Fruit fly (Drosophila melanogaster): Measurements from ENCODE around the gene CG18234.

The CG18234 gene

dm6 chr3L:18607162-18607561 is 3.9 kb downstream of the CG18234 start, which contains the start of gene CG18231:
Gene CG18231 (plus strand): TSS chr3L:18607462.
- TF ChIP-seq foxo (GFP tag; optimal IDR thresholded peaks at IDR 0.05), result no peak
- no peak for TF ChIP-seq rgr (GFP tag; optimal IDR thresholded peaks at IDR 0.05)
- TF ChIP-seq CG32264 (GFP tag; optimal IDR thresholded peaks at IDR 0.05), result no peak
- TF ChIP-seq sage (GFP tag; optimal IDR thresholded peaks at IDR 0.05), result no peak
- TF ChIP-seq Abd-B (GFP tag; optimal IDR thresholded peaks at IDR 0.05), result no peak
- TF ChIP-seq N (GFP tag; optimal IDR thresholded peaks at IDR 0.05), result no peak
- TF ChIP-seq psq (GFP tag; optimal IDR thresholded peaks at IDR 0.05), result no peak
- no peak for TF ChIP-seq Rel (GFP tag; optimal IDR thresholded peaks at IDR 0.05)
- no peak for TF ChIP-seq Rel (tag; optimal IDR thresholded peaks at IDR 0.05)
- TF ChIP-seq GATAd (GFP tag; optimal IDR thresholded peaks at IDR 0.05), result no peak
- no peak for TF ChIP-seq woc (GFP tag; optimal IDR thresholded peaks at IDR 0.05)
- no peak for TF ChIP-seq Hr83 (GFP tag; optimal IDR thresholded peaks at IDR 0.05; ENCODE audit: poor library complexity, severe bottlenecking)
- no peak for TF ChIP-seq CG9705 (GFP tag; optimal IDR thresholded peaks at IDR 0.05)
- no peak for TF ChIP-seq jim (GFP tag; optimal IDR thresholded peaks at IDR 0.05)
- TF ChIP-seq dl (GFP tag; optimal IDR thresholded peaks at IDR 0.05; ENCODE audit: insufficient read depth in 1 of 2, partially characterized antibody in 2 of 2), result no peak
- no peak for TF ChIP-seq brk (GFP tag; optimal IDR thresholded peaks at IDR 0.05)
- TF ChIP-seq Dfd (GFP tag; optimal IDR thresholded peaks at IDR 0.05), result no peak
- TF ChIP-seq pan (optimal IDR thresholded peaks at IDR 0.05), result no peak
- no peak for TF ChIP-seq usp (GFP tag; optimal IDR thresholded peaks at IDR 0.05)

DNA sequence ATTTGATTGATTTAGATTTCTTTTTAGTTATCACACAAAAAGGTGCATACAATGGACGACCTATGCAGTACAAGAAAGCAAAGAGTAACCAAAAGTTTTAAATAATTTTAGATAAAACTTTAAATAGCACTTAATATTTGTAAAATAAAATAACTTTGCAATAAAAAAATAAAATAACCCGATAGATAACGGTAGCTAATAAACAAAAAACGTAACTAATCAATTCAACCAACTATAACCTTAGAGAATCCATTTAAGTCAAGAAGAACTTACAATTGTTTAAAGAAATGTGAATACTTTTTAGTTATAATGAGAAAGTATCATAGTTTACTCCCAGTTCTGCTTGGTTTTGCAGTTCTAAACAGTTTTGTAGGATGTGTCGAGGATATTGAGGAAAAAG is 6.1 kb downstream of the CG18234 start, which contains the start of gene CG32201:
Gene CG32201 (plus strand): TSS at position 301 of the 400 bp plus-strand sequence.
- TF ChIP-seq GATAd (GFP tag; optimal IDR thresholded peaks at IDR 0.05), result no peak
- no peak for TF ChIP-seq HLH106 (tag; optimal IDR thresholded peaks at IDR 0.05)
- no peak for TF ChIP-seq Dif (GFP tag; optimal IDR thresholded peaks at IDR 0.05; ENCODE audit: partially characterized antibody)
- no peak for TF ChIP-seq CG9705 (GFP tag; optimal IDR thresholded peaks at IDR 0.05)
- TF ChIP-seq pan (optimal IDR thresholded peaks at IDR 0.05), result no peak
- TF ChIP-seq tai (GFP tag; optimal IDR thresholded peaks at IDR 0.05), result no peak

- TF ChIP-seq fru (GFP tag; optimal IDR thresholded peaks at IDR 0.05) (no peak), CG9705 (GFP tag; optimal IDR thresholded peaks at IDR 0.05) (no peak), br (GFP tag; optimal IDR thresholded peaks at IDR 0.05) (no peak), OdsH (GFP tag; optimal IDR thresholded peaks at IDR 0.05) (no peak), N (GFP tag; optimal IDR thresholded peaks at IDR 0.05) (no peak), dsf (GFP tag; optimal IDR thresholded peaks at IDR 0.05; ENCODE audit: borderline replicate concordance) (no peak)
Observed at dm6 chr3L:18611600-18611999, 8.4 kb downstream of the CG18234 start, which contains the start of gene CG32199. Gene CG32199 (plus strand): TSS chr3L:18611900.

dm6 chr3L:18617893-18618577 is 14.8 kb downstream of the CG18234 start, which contains the start of the genes CG13380 and CG4174:
Gene CG13380 (minus strand): TSS chr3L:18617943.
Gene CG4174 (minus strand): TSS chr3L:18617943.
- no peak for TF ChIP-seq CG32264 (GFP tag; optimal IDR thresholded peaks at IDR 0.05)
- peak; percentile 8 for TF ChIP-seq Hr83 (GFP tag; optimal IDR thresholded peaks at IDR 0.05; ENCODE audit: poor library complexity, severe bottlenecking)
- TF ChIP-seq Myc (optimal IDR thresholded peaks at IDR 0.05), result no peak
- TF ChIP-seq Hnf4 (GFP tag; optimal IDR thresholded peaks at IDR 0.05), result peak; percentile 17

DNA sequence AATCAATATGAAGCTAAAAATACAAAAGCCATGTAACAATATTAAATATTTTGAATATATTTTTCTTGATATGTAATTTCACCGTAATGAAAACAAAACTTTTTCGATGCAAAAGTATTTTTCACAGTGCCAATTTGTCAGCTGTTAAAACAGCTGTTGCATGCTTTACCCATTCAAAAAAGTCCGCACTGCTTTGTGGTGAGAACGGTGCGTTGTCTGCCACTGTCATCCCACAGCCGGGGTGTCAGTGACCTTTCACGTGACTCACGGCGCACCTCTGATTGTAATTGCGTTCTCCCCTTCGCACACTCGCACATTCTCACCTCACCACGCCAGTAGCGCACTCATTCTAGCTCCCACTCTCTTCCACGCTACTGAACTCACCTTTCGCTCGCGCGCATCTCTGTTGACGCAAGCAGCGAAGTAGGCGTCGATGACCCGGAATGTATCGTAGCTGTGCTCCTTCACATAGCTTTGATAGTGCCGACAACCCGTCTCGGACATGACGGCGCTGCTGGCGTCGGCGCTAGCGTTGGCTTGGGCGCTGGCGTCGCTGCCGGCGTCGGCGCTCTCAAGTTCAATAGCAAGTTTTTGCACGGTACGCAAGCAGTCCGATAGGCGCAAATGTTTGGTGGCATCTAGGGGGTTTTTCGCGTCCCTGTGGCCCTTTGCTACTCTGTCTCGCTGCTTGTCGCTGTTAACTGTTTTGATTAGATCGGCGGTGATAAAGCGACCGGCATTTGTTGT is 17.9 kb downstream of the CG18234 start:
- TF ChIP-seq dsf (GFP tag; optimal IDR thresholded peaks at IDR 0.05; ENCODE audit: borderline replicate concordance) (no peak), HLH106 (tag; optimal IDR thresholded peaks at IDR 0.05) (peak; percentile 27), Dfd (GFP tag; optimal IDR thresholded peaks at IDR 0.05) (no peak), sage (GFP tag; optimal IDR thresholded peaks at IDR 0.05) (no peak), fru (GFP tag; optimal IDR thresholded peaks at IDR 0.05) (peak; percentile 64), Hnf4 (GFP tag; optimal IDR thresholded peaks at IDR 0.05) (peak; percentile 51), Myc (optimal IDR thresholded peaks at IDR 0.05) (peak; percentile 71), sv (GFP tag; optimal IDR thresholded peaks at IDR 0.05) (peak; percentile 54), rgr (GFP tag; optimal IDR thresholded peaks at IDR 0.05) (peak; percentile 7), lola (GFP tag; optimal IDR thresholded peaks at IDR 0.05) (no peak), ey (GFP tag; optimal IDR thresholded peaks at IDR 0.05) (peak; percentile 21), Dif (GFP tag; optimal IDR thresholded peaks at IDR 0.05; ENCODE audit: partially characterized antibody) (no peak), Sp1 (GFP tag; optimal IDR thresholded peaks at IDR 0.05) (peak; percentile 31), N (GFP tag; optimal IDR thresholded peaks at IDR 0.05) (no peak), Jra (GFP tag; optimal IDR thresholded peaks at IDR 0.05) (peak; percentile 87), Hr83 (GFP tag; optimal IDR thresholded peaks at IDR 0.05; ENCODE audit: poor library complexity, severe bottlenecking) (peak; percentile 35), h (GFP tag; optimal IDR thresholded peaks at IDR 0.05) (peak; percentile 20), brk (GFP tag; optimal IDR thresholded peaks at IDR 0.05) (peak; percentile 10), br (GFP tag; optimal IDR thresholded peaks at IDR 0.05) (peak; percentile 55), Mio (GFP tag; optimal IDR thresholded peaks at IDR 0.05) (no peak), Rel (GFP tag; optimal IDR thresholded peaks at IDR 0.05) (peak; percentile 23), Rel (tag; optimal IDR thresholded peaks at IDR 0.05) (peak; percentile 80), foxo (GFP tag; optimal IDR thresholded peaks at IDR 0.05) (peak in 1 of 2 experiments; percentile 55), tai (GFP tag; optimal IDR thresholded peaks at IDR 0.05) (no peak), CG9705 (GFP tag; optimal IDR thresholded peaks at IDR 0.05) (no peak), jim (GFP tag; optimal IDR thresholded peaks at IDR 0.05) (no peak), OdsH (GFP tag; optimal IDR thresholded peaks at IDR 0.05) (no peak), Abd-B (GFP tag; optimal IDR thresholded peaks at IDR 0.05) (no peak), psq (GFP tag; optimal IDR thresholded peaks at IDR 0.05) (peak; percentile 6), GATAd (GFP tag; optimal IDR thresholded peaks at IDR 0.05) (no peak)
